Fruit fly (Drosophila melanogaster): ENCODE measurements around the gene CG43091.
A peak's percentile ranks its signal among the peaks of the same experiment; 100 is the strongest.

CG43091 gene

dm6 chr3R:22776457-22776856 lies 7.9 kb upstream of the CG43091 start:
- no peak for TF ChIP-seq scrt (GFP tag; optimal IDR thresholded peaks at IDR 0.05)
- TF ChIP-seq mld (GFP tag; IDR thresholded peaks at IDR 0.05; ENCODE audit: partially characterized antibody), result 0 out of 3 replicates have a peak, but pooled peaks have one; percentile 25
- peak; percentile 55 for TF ChIP-seq CG15269 (tag; optimal IDR thresholded peaks at IDR 0.05)
- no peak for TF ChIP-seq Hr78 (GFP tag; optimal IDR thresholded peaks at IDR 0.05)
- TF ChIP-seq nerfin-2 (GFP tag; IDR thresholded peaks at IDR 0.05; ENCODE audit: partially characterized antibody), result 0 out of 2 replicates have a peak, but pooled peaks have one; percentile 35
- no peak for TF ChIP-seq CG16813 (GFP tag; IDR thresholded peaks at IDR 0.05; ENCODE audit: partially characterized antibody)
- TF ChIP-seq CG9609 (GFP tag; optimal IDR thresholded peaks at IDR 0.05), result no peak
- no peak for TF ChIP-seq Fer1 (GFP tag; optimal IDR thresholded peaks at IDR 0.05)
- peak in 1 of 2 experiments; percentile 50 for TF ChIP-seq Pdp1 (GFP tag; optimal IDR thresholded peaks at IDR 0.05)
- TF ChIP-seq CoRest (tag; optimal IDR thresholded peaks at IDR 0.05), result no peak
- TF ChIP-seq CG12659 (GFP tag; optimal IDR thresholded peaks at IDR 0.05), result no peak
- peak; percentile 88 for TF ChIP-seq chinmo (GFP tag; IDR thresholded peaks at IDR 0.05; ENCODE audit: partially characterized antibody)
- peak; percentile 72 for TF ChIP-seq sd (tag; optimal IDR thresholded peaks at IDR 0.05)
- peak; percentile 47 for TF ChIP-seq oc (tag; optimal IDR thresholded peaks at IDR 0.05)
- TF ChIP-seq cwo (GFP tag; optimal IDR thresholded peaks at IDR 0.05), result peak; percentile 82
- peak; percentile 63; the same call in 1 of the 2 replicates for TF ChIP-seq vvl (GFP tag; IDR thresholded peaks at IDR 0.05)
- TF ChIP-seq gt (GFP tag; IDR thresholded peaks at IDR 0.05), result no peak
- no peak for TF ChIP-seq CG1602 (GFP tag; optimal IDR thresholded peaks at IDR 0.05)
- peak; percentile 70 for TF ChIP-seq CG12769 (tag; optimal IDR thresholded peaks at IDR 0.05)

- no peak for TF ChIP-seq CG14014 (GFP tag; IDR thresholded peaks at IDR 0.05)
- TF ChIP-seq Dad (GFP tag; optimal IDR thresholded peaks at IDR 0.05), result no peak
- no peak for TF ChIP-seq CG4820 (GFP tag; optimal IDR thresholded peaks at IDR 0.05)
- no peak for TF ChIP-seq CG8290 (GFP tag; optimal IDR thresholded peaks at IDR 0.05)
- TF ChIP-seq CG8290 (tag; optimal IDR thresholded peaks at IDR 0.05), result no peak
- no peak for TF ChIP-seq ems (GFP tag; optimal IDR thresholded peaks at IDR 0.05)
These were observed 3.1 kb upstream of the CG43091 start, which contains the start of gene CG43095 for dm6 chr3R:22771670-22772069. Gene CG43095 (minus strand): TSS chr3R:22771770.

- TF ChIP-seq CG6813 (GFP tag; optimal IDR thresholded peaks at IDR 0.05) (no peak), Awh (GFP tag; IDR thresholded peaks at IDR 0.05) (no peak), NFAT (GFP tag; IDR thresholded peaks at IDR 0.05) (no peak), GATAe (GFP tag; conservative IDR thresholded peaks at IDR 0.05) (no peak), tio (GFP tag; optimal IDR thresholded peaks at IDR 0.05) (no peak), CG12744 (GFP tag; optimal IDR thresholded peaks at IDR 0.05) (no peak), jigr1 (GFP tag; IDR thresholded peaks at IDR 0.05) (no peak)
These were observed 2.4 kb upstream of the CG43091 start, which contains the start of gene CG43094 for dm6 chr3R:22770887-22771286. Gene CG43094 (minus strand): TSS chr3R:22770987.

dm6 chr3R:22770207-22770606 lies 1.7 kb upstream of the CG43091 start, which contains the start of gene CG43093:
Gene CG43093 (minus strand): TSS chr3R:22770307.
- no peak for TF ChIP-seq nerfin-2 (GFP tag; IDR thresholded peaks at IDR 0.05; ENCODE audit: partially characterized antibody)
- TF ChIP-seq pum (GFP tag; optimal IDR thresholded peaks at IDR 0.05), result no peak
- TF ChIP-seq abd-A (tag; optimal IDR thresholded peaks at IDR 0.05), result no peak
- no peak for TF ChIP-seq CG2129 (GFP tag; IDR thresholded peaks at IDR 0.05; ENCODE audit: partially characterized antibody)
- TF ChIP-seq ase (GFP tag; IDR thresholded peaks at IDR 0.05), result no peak
- no peak for TF ChIP-seq tgo (GFP tag; IDR thresholded peaks at IDR 0.05)
- TF ChIP-seq lilli (GFP tag; optimal IDR thresholded peaks at IDR 0.05), result no peak
- no peak for TF ChIP-seq toy (GFP tag; IDR thresholded peaks at IDR 0.05)
- TF ChIP-seq Lpt (GFP tag; optimal IDR thresholded peaks at IDR 0.05), result no peak
- TF ChIP-seq row (GFP tag; IDR thresholded peaks at IDR 0.05), result no peak
- no peak for TF ChIP-seq h (optimal IDR thresholded peaks at IDR 0.05)
- no peak for TF ChIP-seq Hr78 (GFP tag; optimal IDR thresholded peaks at IDR 0.05)
- no peak for TF ChIP-seq mld (GFP tag; IDR thresholded peaks at IDR 0.05; ENCODE audit: partially characterized antibody)
- TF ChIP-seq CG18619 (GFP tag; optimal IDR thresholded peaks at IDR 0.05), result no peak
- no peak for TF ChIP-seq Myb (GFP tag; optimal IDR thresholded peaks at IDR 0.05)
- TF ChIP-seq YL-1 (GFP tag; optimal IDR thresholded peaks at IDR 0.05), result no peak
- no peak for TF ChIP-seq CG8089 (GFP tag; optimal IDR thresholded peaks at IDR 0.05)
- TF ChIP-seq CG17612 (GFP tag; IDR thresholded peaks at IDR 0.05), result no peak

Data from whole organism, embryonic.